Fruit fly (Drosophila melanogaster): ENCODE results near the gene TfIIB.

The TfIIB gene

dm6 chr2L:10466865-10467270 lies 35.7 kb downstream of the TfIIB start (continued):
- TF ChIP-seq Gug (GFP tag; IDR thresholded peaks at IDR 0.05) (peak; percentile 64; the same call in 3 of the 4 replicates), CG17359 (tag; optimal IDR thresholded peaks at IDR 0.05) (peak; percentile 74), CG3847 (GFP tag; IDR thresholded peaks at IDR 0.05) (0 out of 2 replicates have a peak, but pooled peaks have one; percentile 26), CG4820 (GFP tag; optimal IDR thresholded peaks at IDR 0.05) (peak; percentile 68), kni (GFP tag; optimal IDR thresholded peaks at IDR 0.05) (no peak), Fer3 (tag; optimal IDR thresholded peaks at IDR 0.05) (peak; percentile 40), CG1792 (GFP tag; optimal IDR thresholded peaks at IDR 0.05) (peak; percentile 37), CG32532 (GFP tag; IDR thresholded peaks at IDR 0.05) (no peak; the same call in 1 of the 2 replicates), CG1602 (GFP tag; optimal IDR thresholded peaks at IDR 0.05) (peak; percentile 61), Bgb (GFP tag; IDR thresholded peaks at IDR 0.05; ENCODE audit: partially characterized antibody) (no peak), Dbx (GFP tag; IDR thresholded peaks at IDR 0.05) (no peak), zen (tag; optimal IDR thresholded peaks at IDR 0.05) (peak; percentile 16), Vsx1 (GFP tag; optimal IDR thresholded peaks at IDR 0.05) (peak; percentile 6), E2f1 (GFP tag; IDR thresholded peaks at IDR 0.05) (peak; percentile 26; the same call in 1 of the 2 replicates), CG9876 (GFP tag; optimal IDR thresholded peaks at IDR 0.05) (no peak), Hr3 (GFP tag; optimal IDR thresholded peaks at IDR 0.05) (peak; percentile 63), CG30431 (GFP tag; optimal IDR thresholded peaks at IDR 0.05) (peak; percentile 35), CG5180 (GFP tag; optimal IDR thresholded peaks at IDR 0.05) (peak; percentile 82), CG42726 (GFP tag; IDR thresholded peaks at IDR 0.05; ENCODE audit: partially characterized antibody) (no peak), CG6791 (GFP tag; IDR thresholded peaks at IDR 0.05; ENCODE audit: partially characterized antibody) (no peak), Dek (tag; optimal IDR thresholded peaks at IDR 0.05) (no peak), B-H2 (GFP tag; optimal IDR thresholded peaks at IDR 0.05) (no peak), en (GFP tag; optimal IDR thresholded peaks at IDR 0.05) (peak; percentile 1), sna (GFP tag; IDR thresholded peaks at IDR 0.05; ENCODE audit: partially characterized antibody) (no peak), HLH4C (GFP tag; IDR thresholded peaks at IDR 0.05; ENCODE audit: partially characterized antibody) (peak; percentile 52; the same call in 1 of the 3 replicates), dimm (GFP tag; IDR thresholded peaks at IDR 0.05) (no peak), zfh2 (GFP tag; optimal IDR thresholded peaks at IDR 0.05) (no peak), CG10543 (GFP tag; optimal IDR thresholded peaks at IDR 0.05) (no peak), tgo (GFP tag; IDR thresholded peaks at IDR 0.05) (peak; percentile 70), Sox102F (GFP tag; optimal IDR thresholded peaks at IDR 0.05) (peak; percentile 66), CG11398 (GFP tag; optimal IDR thresholded peaks at IDR 0.05) (peak; percentile 21), pros (GFP tag; optimal IDR thresholded peaks at IDR 0.05) (no peak), CG18011 (GFP tag; optimal IDR thresholded peaks at IDR 0.05) (no peak), sob (GFP tag; IDR thresholded peaks at IDR 0.05) (peak; percentile 57), CG15479 (GFP tag; optimal IDR thresholded peaks at IDR 0.05) (no peak), disco-r (GFP tag; optimal IDR thresholded peaks at IDR 0.05) (peak; percentile 18), CG4617 (GFP tag; optimal IDR thresholded peaks at IDR 0.05; ENCODE audit: borderline replicate concordance) (no peak), CG6854 (GFP tag; optimal IDR thresholded peaks at IDR 0.05) (no peak), Adf1 (GFP tag; IDR thresholded peaks at IDR 0.05) (no peak), insv (GFP tag; optimal IDR thresholded peaks at IDR 0.05) (no peak), Deaf1 (tag; optimal IDR thresholded peaks at IDR 0.05) (no peak), fd3F (GFP tag; optimal IDR thresholded peaks at IDR 0.05) (peak; percentile 2), Usf (GFP tag; optimal IDR thresholded peaks at IDR 0.05) (peak; percentile 15), crp (GFP tag; optimal IDR thresholded peaks at IDR 0.05) (peak in 1 of 2 experiments; percentile 8), CG12104 (GFP tag; optimal IDR thresholded peaks at IDR 0.05) (peak; percentile 57), CG8924 (tag; optimal IDR thresholded peaks at IDR 0.05) (peak; percentile 62), Lpt (GFP tag; optimal IDR thresholded peaks at IDR 0.05) (no peak), CG13775 (GFP tag; optimal IDR thresholded peaks at IDR 0.05) (peak; percentile 62), Hsf (GFP tag; optimal IDR thresholded peaks at IDR 0.05) (peak; percentile 57), CG7987 (GFP tag; optimal IDR thresholded peaks at IDR 0.05) (no peak)
